Worm (Caenorhabditis elegans) whole organism, L4/young adult: Measurements from ENCODE around the gene T27E4.5.

Experiments used
- W03F9.2 ChIP-seq: fragments of 150-350 bp; optimal IDR thresholded peaks from 2 replicates; lab custom pipeline; 2014; ENCODE audit warnings: missing biosample characterization, missing genetic modification characterization
- dao-5 ChIP-seq: sonication (generic microtip); optimal IDR thresholded peaks from 2 replicates; lab custom pipeline; 2016; ENCODE audit warnings: missing genotype, missing genetic modification characterization, moderate library complexity, missing compliant biosample characterization
- him-1 ChIP-seq: sonication (generic microtip); optimal IDR thresholded peaks from 2 replicates; lab custom pipeline; 2016; ENCODE audit warnings: missing genotype, missing genetic modification reagents, missing genetic modification characterization, missing compliant biosample characterization

ce11 chrV:9047555-9048049 is 22.0 kb downstream of the T27E4.5 start, which contains the start of gene C25E10.17:
- TF ChIP-seq W03F9.2 (tag; lab: Kevin White, UChicago): no peak
- TF ChIP-seq dao-5: no peak
- TF ChIP-seq him-1: no peak
